Fruit fly (Drosophila melanogaster): Measurements from ENCODE around the gene Galt.
A peak's percentile ranks its signal among the peaks of the same experiment; 100 is the strongest.

Gene Galt

DNA sequence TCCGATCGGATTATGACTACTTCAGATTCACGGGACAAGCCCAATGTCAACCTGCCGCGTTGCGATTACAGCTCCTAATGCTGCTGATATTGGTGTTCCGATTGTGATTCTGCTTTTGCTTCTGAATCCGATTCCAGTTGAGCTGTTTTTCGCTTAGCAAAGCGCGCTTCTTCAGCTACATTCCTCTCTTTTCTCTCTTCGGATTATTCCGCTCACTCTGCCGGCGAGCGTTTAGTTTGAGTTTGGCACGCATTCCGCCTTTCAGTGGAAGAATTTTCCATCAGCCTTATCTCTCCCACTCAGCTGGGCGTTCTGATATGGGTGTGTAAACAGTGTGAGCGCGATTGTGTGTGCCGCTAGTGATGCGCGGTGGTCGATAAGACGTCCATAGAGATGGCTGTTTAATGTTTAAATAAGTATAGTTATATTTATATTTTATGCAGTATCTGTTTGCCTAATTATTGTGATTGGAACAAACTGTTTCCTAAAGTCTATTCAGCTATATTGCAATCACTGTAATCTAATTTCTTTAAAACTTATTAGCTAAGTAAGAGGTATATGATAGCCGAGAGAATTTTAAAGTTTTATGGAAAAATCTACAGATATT is at the start of gene Galt (continued):
- TF ChIP-seq CG9139 (GFP tag; optimal IDR thresholded peaks at IDR 0.05) (no peak), CG8319 (GFP tag; optimal IDR thresholded peaks at IDR 0.05) (no peak), CG6808 (GFP tag; optimal IDR thresholded peaks at IDR 0.05) (no peak), CG15336 (GFP tag; IDR thresholded peaks at IDR 0.05) (no peak), fd85E (GFP tag; optimal IDR thresholded peaks at IDR 0.05) (no peak), spab (GFP tag; optimal IDR thresholded peaks at IDR 0.05) (no peak), Hr4 (GFP tag; optimal IDR thresholded peaks at IDR 0.05) (no peak)

DNA sequence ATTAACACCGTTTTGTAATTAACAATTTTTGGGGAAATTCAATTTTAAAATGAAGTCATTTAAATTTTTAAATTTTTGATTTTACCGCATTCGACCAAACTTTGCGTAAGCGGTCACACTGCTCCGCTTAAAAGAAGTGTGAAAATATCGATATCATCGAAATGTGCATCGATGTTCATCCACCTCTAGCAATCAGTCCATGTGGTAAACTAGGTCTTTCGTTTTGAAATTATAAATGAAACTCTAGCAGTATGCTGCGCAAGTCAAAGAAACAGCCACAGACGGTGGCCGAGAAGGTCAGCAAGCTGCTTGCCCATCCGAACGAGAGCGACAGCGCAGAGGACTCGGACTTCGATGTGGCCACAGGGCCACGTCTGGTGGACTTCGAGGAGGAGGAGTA is 49.6 kb upstream of the Galt start, which contains the start of gene Aatf:
Gene Aatf, plus strand, starts transcription at position 166 of the 400 bp plus-strand sequence.
- no peak for TF ChIP-seq svp (GFP tag)
- TF ChIP-seq Eip78C (GFP tag), result peak; percentile 45

DNA sequence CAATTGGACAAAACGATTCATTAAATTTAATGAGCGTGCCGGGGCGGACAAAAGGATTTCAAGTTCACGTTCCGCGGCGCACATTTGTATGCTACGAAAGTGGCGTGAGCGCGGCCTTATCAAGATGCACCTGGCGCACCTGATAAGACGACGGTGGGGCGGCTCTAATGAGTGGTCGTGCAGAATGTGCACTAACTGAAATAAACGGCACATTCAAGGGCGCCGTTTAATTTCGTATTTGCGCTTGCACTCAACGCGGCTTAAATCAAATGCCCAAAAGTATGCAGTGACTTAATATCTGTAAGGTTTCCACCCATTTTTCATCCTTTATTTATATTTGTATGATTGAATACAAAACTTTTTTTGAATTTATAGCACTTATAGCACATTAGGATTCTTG is 49.1 kb upstream of the Galt start:
- TF ChIP-seq cyc (GFP tag; optimal IDR thresholded peaks at IDR 0.05) (no peak), CG15336 (GFP tag; IDR thresholded peaks at IDR 0.05) (no peak), Hr39 (GFP tag; optimal IDR thresholded peaks at IDR 0.05) (no peak)

DNA sequence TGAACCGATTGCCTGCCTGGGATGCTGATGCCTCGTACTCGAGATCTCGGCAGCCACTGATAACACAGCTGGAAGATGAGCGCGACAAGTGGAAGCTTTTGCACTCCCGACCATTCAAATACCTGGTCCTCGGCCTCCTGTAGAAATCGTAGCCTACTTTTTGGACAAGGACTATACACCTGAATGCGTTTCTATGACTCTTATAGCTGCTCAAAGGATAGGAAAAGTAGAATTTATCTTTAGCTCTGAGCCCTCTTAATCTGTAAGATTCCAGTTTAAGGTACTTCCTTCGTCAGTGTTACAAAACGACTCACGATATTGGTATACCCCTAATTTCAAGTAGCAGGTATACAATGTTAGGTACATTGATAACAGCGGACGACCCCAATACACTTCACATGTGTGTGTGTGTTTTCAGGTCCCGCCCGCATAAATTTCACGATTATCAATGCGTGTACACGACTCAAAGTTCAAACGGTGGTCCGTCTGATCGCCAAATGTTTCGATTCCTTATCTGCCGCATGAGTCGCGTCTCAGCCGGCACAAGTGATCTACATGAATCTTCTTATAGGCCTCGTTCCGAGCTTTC is 48.4 kb upstream of the Galt start, which contains the start of gene AkhR:
Gene AkhR, minus strand, starts transcription at position 5 of the 589 bp plus-strand sequence.
- no peak for TF ChIP-seq CG32006 (GFP tag; optimal IDR thresholded peaks at IDR 0.05)
- TF ChIP-seq CG11762 (GFP tag; optimal IDR thresholded peaks at IDR 0.05; ENCODE audit: insufficient read depth), result no peak
- TF ChIP-seq svp (GFP tag), result peak; percentile 96

DNA sequence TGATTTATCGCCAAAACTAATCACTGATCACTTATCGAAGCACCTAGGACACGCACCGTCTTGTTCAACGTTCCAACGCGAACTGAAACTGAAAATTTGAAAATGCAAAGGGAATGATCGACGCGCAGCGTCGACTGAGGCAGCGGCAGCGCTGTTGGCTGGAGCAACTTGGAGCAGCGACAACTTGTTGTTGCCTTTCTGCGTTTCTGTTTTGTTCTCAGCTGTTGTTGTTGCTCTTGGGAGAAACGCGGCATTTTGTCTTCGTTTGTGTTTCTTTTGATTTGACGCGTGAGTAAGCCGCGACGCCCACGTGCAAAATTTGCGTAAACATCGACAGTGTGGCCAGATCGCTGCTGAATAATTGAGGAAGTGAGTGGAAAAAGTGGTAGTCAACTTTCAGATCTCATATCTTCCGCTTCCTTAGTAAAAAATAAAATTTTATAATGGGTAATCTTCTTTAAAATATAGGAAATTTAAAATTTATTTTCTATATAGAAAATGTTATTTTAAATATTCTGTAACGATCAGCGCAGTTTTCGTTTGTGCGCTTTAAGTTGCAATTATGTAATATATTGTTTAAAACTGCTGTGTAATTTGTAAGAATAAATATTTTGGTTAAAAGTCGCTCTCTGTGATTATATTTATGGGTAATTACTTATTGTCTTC is 41.3 kb upstream of the Galt start, which contains the start of gene Tsp:
Gene Tsp, minus strand, starts transcription at position 90 of the 666 bp plus-strand sequence.
- no peak for TF ChIP-seq eg (GFP tag; IDR thresholded peaks at IDR 0.05)
- TF ChIP-seq achi (GFP tag; optimal IDR thresholded peaks at IDR 0.05), result peak; percentile 12
- peak; percentile 71 for TF ChIP-seq Eip78C (GFP tag)
- peak; percentile 28 for TF ChIP-seq acj6 (GFP tag; optimal IDR thresholded peaks at IDR 0.05)
- peak; percentile 17 for TF ChIP-seq CG3919 (GFP tag; optimal IDR thresholded peaks at IDR 0.05)
- TF ChIP-seq CG1621 (tag; optimal IDR thresholded peaks at IDR 0.05), result peak; percentile 36
- TF ChIP-seq fkh (GFP tag; optimal IDR thresholded peaks at IDR 0.05), result peak; percentile 23
- TF ChIP-seq CG6163 (GFP tag; IDR thresholded peaks at IDR 0.05), result peak; percentile 56
- peak; percentile 5 to 41 for TF ChIP-seq ss (GFP tag; optimal IDR thresholded peaks at IDR 0.05)
- TF ChIP-seq esn (GFP tag; optimal IDR thresholded peaks at IDR 0.05), result peak; percentile 21
- TF ChIP-seq CG34406 (GFP tag; optimal IDR thresholded peaks at IDR 0.05), result peak; percentile 7
- peak; percentile 27 for TF ChIP-seq Met (GFP tag; optimal IDR thresholded peaks at IDR 0.05)
- TF ChIP-seq svp (GFP tag), result peak; percentile 64
- peak; percentile 4 for TF ChIP-seq CG6808 (GFP tag; optimal IDR thresholded peaks at IDR 0.05)
- peak; percentile 13; the same call in 1 of the 3 replicates for TF ChIP-seq CG8119 (GFP tag; IDR thresholded peaks at IDR 0.05)
- no peak for TF ChIP-seq Sox15 (GFP tag; optimal IDR thresholded peaks at IDR 0.05)
- no peak for TF ChIP-seq spab (GFP tag; optimal IDR thresholded peaks at IDR 0.05)
- TF ChIP-seq fd85E (GFP tag; optimal IDR thresholded peaks at IDR 0.05), result no peak
- TF ChIP-seq CG15336 (GFP tag; IDR thresholded peaks at IDR 0.05), result peak; percentile 19; the same call in 1 of the 2 replicates
- peak; percentile 4 for TF ChIP-seq net (GFP tag; optimal IDR thresholded peaks at IDR 0.05)
- peak; percentile 7 for TF ChIP-seq CG9139 (GFP tag; optimal IDR thresholded peaks at IDR 0.05)
- no peak for TF ChIP-seq Eip75B (GFP tag; optimal IDR thresholded peaks at IDR 0.05)
- TF ChIP-seq Hr39 (GFP tag; optimal IDR thresholded peaks at IDR 0.05), result no peak

DNA sequence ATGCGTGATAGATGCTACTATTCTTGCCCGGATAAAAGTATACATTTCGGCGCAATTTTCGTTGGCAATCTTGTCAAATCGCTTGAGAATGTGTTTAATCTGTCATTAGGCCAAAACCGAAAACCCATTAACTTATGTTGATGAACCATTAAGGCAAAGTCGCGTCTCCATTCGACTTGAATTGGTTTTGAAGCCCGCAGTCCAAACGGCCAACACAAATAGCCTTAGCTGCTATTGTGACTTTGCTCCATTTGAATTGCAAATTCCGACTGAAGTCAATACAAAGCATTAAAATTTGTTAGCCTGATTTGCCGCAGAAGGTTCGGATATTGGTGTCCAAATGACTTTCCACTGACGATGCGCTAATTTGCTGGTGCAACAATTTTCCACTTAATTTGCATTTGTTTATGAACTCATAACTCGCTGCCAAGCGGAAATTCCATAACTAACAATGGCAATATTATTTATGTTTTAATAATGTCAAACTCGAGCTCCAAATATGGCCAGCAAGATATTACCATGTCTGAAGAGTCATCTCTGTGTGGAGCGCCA is 38.6 kb upstream of the Galt start:
- TF ChIP-seq cyc (GFP tag; optimal IDR thresholded peaks at IDR 0.05), result no peak
- TF ChIP-seq Blimp-1 (GFP tag; optimal IDR thresholded peaks at IDR 0.05), result no peak
- TF ChIP-seq Sox14 (GFP tag; optimal IDR thresholded peaks at IDR 0.05), result no peak

All from whole organism, prepupa.